Fruit fly (Drosophila melanogaster) whole organism, wandering third instar larva: Measurements from ENCODE around the gene Jon65Aiii.
A peak's percentile ranks its signal among the peaks of the same experiment; 100 is the strongest.

Experiments
- Mio ChIP-seq: sonication (Bioruptor generic); optimal IDR thresholded peaks from 2 replicates; lab custom pipeline; 2016; ENCODE audit warnings: missing biosample characterization, missing genetic modification characterization
- Myc ChIP-seq: fragments of >200 bp; optimal IDR thresholded peaks from 2 replicates; lab custom pipeline; 2017
- N ChIP-seq: fragments of >200 bp; optimal IDR thresholded peaks from 2 replicates; lab custom pipeline; 2018; ENCODE audit warnings: missing biosample characterization, missing external identifiers, missing genetic modification characterization
- brk ChIP-seq: fragments of 200-800 bp; sonication (Bioruptor generic); optimal IDR thresholded peaks from 2 replicates; lab custom pipeline; 2016; ENCODE audit warnings: missing biosample characterization, mild to moderate bottlenecking, missing genetic modification characterization
- dmrt93B ChIP-seq: fragments of 200-800 bp; sonication (Bioruptor generic); optimal IDR thresholded peaks from 2 replicates; lab custom pipeline; 2018; ENCODE audit warnings: missing biosample characterization, mild to moderate bottlenecking, missing genetic modification characterization
- jim ChIP-seq: fragments of 175-275, 200-325 bp; sonication (Bioruptor generic); optimal IDR thresholded peaks from 2 replicates; lab custom pipeline; 2016; ENCODE audit warnings: missing biosample characterization, mild to moderate bottlenecking, missing genetic modification characterization
- lola ChIP-seq: fragments of >200 bp; optimal IDR thresholded peaks from 2 replicates; lab custom pipeline; 2017; ENCODE audit warnings: missing biosample characterization, missing genetic modification characterization
- pan ChIP-seq: fragments of >200 bp; optimal IDR thresholded peaks from 2 replicates; lab custom pipeline; 2017
- psq ChIP-seq: fragments of 200-800 bp; sonication (Bioruptor generic); optimal IDR thresholded peaks from 3 replicates; lab custom pipeline; 2017; ENCODE audit warnings: missing biosample characterization, mild to moderate bottlenecking, missing genetic modification characterization, moderate library complexity
- sage ChIP-seq: fragments of 200-800 bp; sonication (Bioruptor generic); optimal IDR thresholded peaks from 2 replicates; lab custom pipeline; 2016; ENCODE audit warnings: missing biosample characterization, mild to moderate bottlenecking, missing genetic modification characterization
- sv ChIP-seq: fragments of 200-800 bp; sonication (Bioruptor generic); optimal IDR thresholded peaks from 3 replicates; lab custom pipeline; 2016; ENCODE audit warnings: missing biosample characterization, missing genetic modification characterization
- woc ChIP-seq: sonication (Bioruptor generic); optimal IDR thresholded peaks from 2 replicates; lab custom pipeline; 2016; ENCODE audit warnings: missing biosample characterization, mild to moderate bottlenecking, missing genetic modification characterization

DNA sequence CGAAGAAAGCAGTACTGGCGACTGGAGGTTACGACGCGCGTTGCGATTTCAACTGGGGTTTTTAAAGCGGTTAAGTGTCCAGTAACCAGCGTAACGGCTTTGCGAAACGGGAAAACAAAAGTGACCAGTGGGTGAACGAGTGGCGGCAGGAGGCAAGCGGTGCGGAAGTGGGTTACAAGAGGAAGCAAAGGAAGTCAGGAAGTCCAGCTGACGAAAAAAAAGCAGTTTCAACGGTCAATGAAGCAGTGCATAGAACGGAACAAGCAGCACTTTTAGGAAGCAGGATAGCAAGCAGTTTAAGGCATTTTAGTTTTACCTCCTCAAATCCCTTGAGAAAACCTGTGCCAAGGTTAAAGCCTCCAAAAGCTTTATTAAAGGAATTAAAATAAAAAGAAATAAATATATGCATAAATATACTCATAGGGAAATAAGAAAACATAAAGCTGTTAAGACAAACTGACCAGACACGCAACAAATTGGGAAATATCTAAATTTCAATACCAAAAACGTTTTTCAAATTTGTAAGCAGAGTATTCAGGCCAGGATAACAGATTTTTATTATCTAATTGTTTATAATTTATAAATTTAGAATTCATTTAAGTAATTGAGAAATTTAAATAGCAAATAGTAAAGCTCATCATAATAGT, 8.6 kb downstream of the Jon65Aiii start, which contains the start of gene CG6592:
- TF ChIP-seq psq (GFP tag; lab: Kevin White, UChicago): no peak
- TF ChIP-seq woc: no peak
- no peak for TF ChIP-seq jim
- TF ChIP-seq lola (GFP tag; lab: Kevin White, UChicago): no peak
- no peak for TF ChIP-seq sv
- no peak for TF ChIP-seq pan (lab: Kevin White, UChicago)
- peak; percentile 15 for TF ChIP-seq dmrt93B (GFP tag; lab: Kevin White, UChicago)
- TF ChIP-seq brk: no peak
- no peak for TF ChIP-seq sage (GFP tag; lab: Kevin White, UChicago)
- no peak for TF ChIP-seq N (GFP tag; lab: Kevin White, UChicago)
- no peak for TF ChIP-seq Myc (lab: Kevin White, UChicago)
- no peak for TF ChIP-seq Mio (GFP tag; lab: Kevin White, UChicago)
